Worm (Caenorhabditis elegans): ENCODE results near the gene srt-42.

ce11 chrV:1771727-1772126 lies 35.5 kb upstream of the srt-42 start, which contains the start of gene dhs-13:
- TF ChIP-seq nhr-12 (tag; optimal IDR thresholded peaks at IDR 0.05) (no peak), egl-27 (tag; optimal IDR thresholded peaks at IDR 0.05) (no peak), nhr-76 (tag; optimal IDR thresholded peaks at IDR 0.05) (no peak), ZK546.5 (tag; optimal IDR thresholded peaks at IDR 0.05) (no peak), skn-1 (tag; optimal IDR thresholded peaks at IDR 0.05) (no peak), elt-1 (tag; optimal IDR thresholded peaks at IDR 0.05) (no peak), fkh-10 (GFP tag; optimal IDR thresholded peaks at IDR 0.05) (no peak), nhr-28 (tag; optimal IDR thresholded peaks at IDR 0.05) (no peak), nhr-11 (tag; optimal IDR thresholded peaks at IDR 0.05) (no peak), unc-62 (GFP tag; optimal IDR thresholded peaks at IDR 0.05) (no peak), ceh-82 (tag; optimal IDR thresholded peaks at IDR 0.05) (no peak), ama-1 (optimal IDR thresholded peaks at IDR 0.05) (no peak)
